Worm (Caenorhabditis elegans): ENCODE measurements around the gene K06A4.10.

Gene K06A4.10

DNA sequence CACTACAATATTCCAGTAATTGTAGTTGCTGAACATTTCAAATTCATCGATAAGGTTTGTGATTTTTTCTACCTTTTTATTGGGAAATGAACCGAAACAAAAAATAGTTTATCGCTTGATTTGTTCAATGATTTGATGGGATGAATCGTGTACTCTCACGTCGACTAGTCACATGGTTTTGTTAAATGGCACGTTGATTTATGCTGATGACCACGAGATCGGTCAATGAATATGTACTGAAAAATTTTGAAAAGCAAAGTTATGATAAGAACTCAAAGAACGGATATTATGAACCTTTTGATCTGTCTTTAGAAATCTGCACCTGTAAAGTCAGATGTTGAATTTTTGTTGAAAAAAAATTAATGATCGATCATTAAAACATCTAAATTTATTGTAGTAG lies 26.7 kb upstream of the K06A4.10 start:
- TF ChIP-seq aha-1 (tag; optimal IDR thresholded peaks at IDR 0.05) (no peak), nhr-19 (GFP tag; conservative IDR thresholded peaks at IDR 0.05) (peak; percentile 95), lin-15B (tag; optimal IDR thresholded peaks at IDR 0.05) (no peak), hlh-17 (GFP tag; optimal IDR thresholded peaks at IDR 0.05; ENCODE audit: borderline replicate concordance) (no peak), nhr-77 (tag; optimal IDR thresholded peaks at IDR 0.05) (no peak), unc-30 (tag; optimal IDR thresholded peaks at IDR 0.05) (no peak), rnt-1 (tag; optimal IDR thresholded peaks at IDR 0.05) (no peak), fos-1 (tag; optimal IDR thresholded peaks at IDR 0.05) (no peak), elt-3 (tag; optimal IDR thresholded peaks at IDR 0.05) (peak; percentile 33 to 100 (median 90)), ceh-88 (GFP tag; IDR thresholded peaks at IDR 0.05) (0 out of 2 replicates have a peak, but pooled peaks have one; percentile 35), nhr-85 (tag) (peak; percentile 97), elt-2 (tag; optimal IDR thresholded peaks at IDR 0.05) (peak; percentile 78), xbp-1 (tag; optimal IDR thresholded peaks at IDR 0.05) (peak; percentile 32), nhr-76 (tag; optimal IDR thresholded peaks at IDR 0.05) (no peak), blmp-1 (tag; optimal IDR thresholded peaks at IDR 0.05) (peak; percentile 85), mep-1 (tag; optimal IDR thresholded peaks at IDR 0.05) (peak; percentile 56), efl-1 (optimal IDR thresholded peaks at IDR 0.05) (peak in 1 of 2 experiments; percentile 21), efl-1 (GFP tag; optimal IDR thresholded peaks at IDR 0.05 in 1 of 2) (peak in 1 of 2 experiments; percentile 90), nhr-90 (tag; optimal IDR thresholded peaks at IDR 0.05; ENCODE audit: poor library complexity) (peak; percentile 87), fkh-8 (tag; optimal IDR thresholded peaks at IDR 0.05) (no peak), unc-98 (GFP tag; IDR thresholded peaks at IDR 0.05) (no peak), lin-35 (GFP tag; optimal IDR thresholded peaks at IDR 0.05) (peak in 1 of 2 experiments; percentile 86), hpl-2 (GFP tag; optimal IDR thresholded peaks at IDR 0.05) (peak; percentile 77), ceh-82 (tag; optimal IDR thresholded peaks at IDR 0.05) (no peak), pag-3 (tag; optimal IDR thresholded peaks at IDR 0.05; ENCODE audit: borderline replicate concordance, insufficient read depth) (no peak), lin-14 (GFP tag; optimal IDR thresholded peaks at IDR 0.05) (peak; percentile 85), nhr-237 (tag; optimal IDR thresholded peaks at IDR 0.05) (no peak), egl-27 (tag; optimal IDR thresholded peaks at IDR 0.05) (no peak), lir-3 (tag; optimal IDR thresholded peaks at IDR 0.05; ENCODE audit: poor library complexity) (peak; percentile 39), ama-1 (optimal IDR thresholded peaks at IDR 0.05) (peak; percentile 41), grh-1 (GFP tag; IDR thresholded peaks at IDR 0.05) (peak; percentile 53; the same call in 1 of the 2 replicates), efl-3 (GFP tag; optimal IDR thresholded peaks at IDR 0.05) (no peak), vab-15 (tag; optimal IDR thresholded peaks at IDR 0.05) (peak; percentile 23), mef-2 (tag; optimal IDR thresholded peaks at IDR 0.05) (no peak), ceh-63 (GFP tag; optimal IDR thresholded peaks at IDR 0.05) (no peak), lin-13 (GFP tag; optimal IDR thresholded peaks at IDR 0.05) (peak; percentile 36), fkh-10 (GFP tag; optimal IDR thresholded peaks at IDR 0.05) (no peak), mab-9 (GFP tag; IDR thresholded peaks at IDR 0.05) (peak; percentile 48; the same call in 1 of the 2 replicates), ceh-90 (tag; optimal IDR thresholded peaks at IDR 0.05) (no peak), unc-86 (tag; optimal IDR thresholded peaks at IDR 0.05) (no peak), isw-1 (GFP tag; IDR thresholded peaks at IDR 0.05) (no peak), tbx-2 (tag; optimal IDR thresholded peaks at IDR 0.05) (peak; percentile 78), ztf-11 (tag; optimal IDR thresholded peaks at IDR 0.05) (no peak), mdl-1 (tag; optimal IDR thresholded peaks at IDR 0.05) (peak in 1 of 2 experiments; percentile 85), nhr-71 (tag; optimal IDR thresholded peaks at IDR 0.05) (peak; percentile 89), lin-39 (tag; optimal IDR thresholded peaks at IDR 0.05) (no peak), sup-37 (GFP tag; optimal IDR thresholded peaks at IDR 0.05) (no peak), jun-1 (tag; optimal IDR thresholded peaks at IDR 0.05) (no peak), nhr-84 (tag; optimal IDR thresholded peaks at IDR 0.05) (no peak), ztf-4 (tag; optimal IDR thresholded peaks at IDR 0.05) (no peak), dpl-1 (GFP tag; optimal IDR thresholded peaks at IDR 0.05) (peak in 1 of 3 experiments; percentile 58), fkh-4 (tag; optimal IDR thresholded peaks at IDR 0.05; ENCODE audit: borderline replicate concordance) (no peak), sox-4 (tag; optimal IDR thresholded peaks at IDR 0.05) (peak; percentile 17)

Data from whole organism, L1 larva.